Worm (Caenorhabditis elegans) whole organism, L1 larva: Measurements from ENCODE around the gene Y97E10AR.6.

Experiments
- C16A3.4 ChIP-seq: fragments of 150-350 bp; optimal IDR thresholded peaks from 2 replicates; lab custom pipeline; 2014; ENCODE audit warnings: missing biosample characterization, missing genetic modification characterization
- C34B4.2 ChIP-seq: sonication (generic microtip); optimal IDR thresholded peaks from 2 replicates; lab custom pipeline; 2017; ENCODE audit warnings: mild to moderate bottlenecking, missing genetic modification characterization, missing compliant biosample characterization
- F16B12.6 ChIP-seq: fragments of 150-350 bp; optimal IDR thresholded peaks from 2 replicates; lab custom pipeline; 2014; ENCODE audit warnings: missing biosample characterization, missing genetic modification characterization
- Y116A8C.19 ChIP-seq: sonication (generic microtip); optimal IDR thresholded peaks from 2 replicates; lab custom pipeline; 2016; ENCODE audit warnings: missing compliant biosample characterization, missing genetic modification characterization, borderline replicate concordance
- aha-1 ChIP-seq: fragments of 150-350 bp; optimal IDR thresholded peaks from 2 replicates; lab custom pipeline; 2014; ENCODE audit warnings: missing biosample characterization, missing genetic modification characterization
- aly-2 ChIP-seq: fragments of 150-350 bp; optimal IDR thresholded peaks from 2 replicates; lab custom pipeline; 2014; ENCODE audit warnings: missing biosample characterization, missing genetic modification characterization
- blmp-1 ChIP-seq: fragments of 150-350 bp; optimal IDR thresholded peaks from 2 replicates; lab custom pipeline; 2014; ENCODE audit warnings: missing biosample characterization, missing genetic modification characterization
- ceh-63 ChIP-seq: fragments of 200-800 bp; sonication (Bioruptor generic); optimal IDR thresholded peaks from 2 replicates; lab custom pipeline; 2018; ENCODE audit warnings: mild to moderate bottlenecking, missing genetic modification characterization, missing compliant biosample characterization
- ceh-8 ChIP-seq: fragments of 200-800 bp; sonication (Bioruptor generic); optimal IDR thresholded peaks from 2 replicates; lab custom pipeline; 2018; ENCODE audit warnings: mild to moderate bottlenecking, missing genetic modification characterization, moderate library complexity, missing compliant biosample characterization
- ceh-88 ChIP-seq: fragments of 200-800 bp; sonication (Bioruptor generic); IDR thresholded peaks from 2 replicates; pipeline ENCODE4 v1.3.6; 2022; ENCODE audit warnings: missing genetic modification characterization, missing compliant biosample characterization
- ceh-90 ChIP-seq: sonication (generic microtip); optimal IDR thresholded peaks from 2 replicates; lab custom pipeline; 2016; ENCODE audit warnings: missing genetic modification characterization, missing compliant biosample characterization
- ces-1 ChIP-seq: fragments of 150-350 bp; optimal IDR thresholded peaks from 2 replicates; lab custom pipeline; 2014; ENCODE audit warnings: missing biosample characterization, missing genetic modification reagents, missing genetic modification characterization
- dsc-1 ChIP-seq: sonication (generic microtip); optimal IDR thresholded peaks from 2 replicates; lab custom pipeline; 2016; ENCODE audit warnings: mild to moderate bottlenecking, missing genetic modification characterization, missing compliant biosample characterization
- efl-1 ChIP-seq, 4 experiments: fragments of 150-350 bp; optimal IDR thresholded peaks in 3 of 4; peaks in 1 of 4; 1 replicate in 1 of 4; 2 replicates in 3 of 4; lab custom pipeline; 2014; ENCODE audit warnings: missing biosample characterization in 2 of 4, missing genetic modification characterization in 2 of 4, missing genetic modification reagents in 2 of 4
- elt-2 ChIP-seq: sonication (generic microtip); optimal IDR thresholded peaks from 2 replicates; lab custom pipeline; 2016; ENCODE audit warnings: missing genetic modification characterization, mild to moderate bottlenecking, inconsistent platforms, missing compliant biosample characterization, missing genetic modification reagents
- elt-3 ChIP-seq, 6 experiments: fragments of 150-350 bp in 1 of 6; sonication (generic microtip); optimal IDR thresholded peaks; 2 replicates each; lab custom pipeline; 2017 to 2018; ENCODE audit warnings: missing biosample characterization in 6 of 6, missing genetic modification characterization in 6 of 6, inconsistent platforms in 1 of 6
- fkh-8 ChIP-seq: sonication (generic microtip); optimal IDR thresholded peaks from 2 replicates; lab custom pipeline; 2016; ENCODE audit warnings: mild to moderate bottlenecking, missing genetic modification characterization, missing compliant biosample characterization
- hlh-17 ChIP-seq: fragments of 200-800 bp; sonication (Bioruptor generic); optimal IDR thresholded peaks from 2 replicates; lab custom pipeline; 2018; ENCODE audit warnings: missing genetic modification characterization, mild to moderate bottlenecking, missing compliant biosample characterization, moderate library complexity, borderline replicate concordance
- jun-1 ChIP-seq: fragments of 150-350 bp; optimal IDR thresholded peaks from 2 replicates; lab custom pipeline; 2014; ENCODE audit warnings: missing biosample characterization, missing genetic modification reagents, missing genetic modification characterization
- lin-13 ChIP-seq: fragments of 150-350 bp; optimal IDR thresholded peaks from 2 replicates; lab custom pipeline; 2014; ENCODE audit warnings: missing biosample characterization, missing genetic modification reagents, missing genetic modification characterization
- lin-14 ChIP-seq: fragments of 200-800 bp; sonication (Bioruptor generic); optimal IDR thresholded peaks from 2 replicates; lab custom pipeline; 2018; ENCODE audit warnings: mild to moderate bottlenecking, missing genetic modification characterization, moderate library complexity, missing compliant biosample characterization
- lin-15B ChIP-seq: fragments of 150-350 bp; sonication (generic microtip); optimal IDR thresholded peaks from 3 replicates; lab custom pipeline; 2014; ENCODE audit warnings: missing biosample characterization, missing genetic modification characterization
- lsy-2 ChIP-seq, 2 experiments: fragments of 150-350 bp; optimal IDR thresholded peaks; 2 replicates each; lab custom pipeline; 2014; ENCODE audit warnings: missing biosample characterization in 2 of 2, missing genetic modification characterization in 2 of 2
- mab-9 ChIP-seq: fragments of 200-800 bp; sonication (Bioruptor generic); IDR thresholded peaks from 2 replicates; pipeline ENCODE4 v1.3.6; 2022; ENCODE audit warnings: missing genetic modification reagents, missing genetic modification characterization, missing compliant biosample characterization
- mef-2 ChIP-seq: fragments of 150-350 bp; optimal IDR thresholded peaks from 2 replicates; lab custom pipeline; 2014; ENCODE audit warnings: missing biosample characterization, missing genetic modification characterization
- nhr-11 ChIP-seq: fragments of 150-350 bp; optimal IDR thresholded peaks from 2 replicates; lab custom pipeline; 2014; ENCODE audit warnings: missing biosample characterization, missing genetic modification characterization
- nhr-19 ChIP-seq: fragments of 200-800 bp; sonication (Bioruptor generic); conservative IDR thresholded peaks from 2 replicates; pipeline ENCODE4 v1.3.6; 2022; ENCODE audit warnings: missing genetic modification characterization, missing compliant biosample characterization
- nhr-20 ChIP-seq: sonication (generic microtip); optimal IDR thresholded peaks from 2 replicates; lab custom pipeline; 2016; ENCODE audit warnings: mild to moderate bottlenecking, missing genetic modification characterization, missing compliant biosample characterization
- nhr-237 ChIP-seq: fragments of 150-350 bp; optimal IDR thresholded peaks from 2 replicates; lab custom pipeline; 2014; ENCODE audit warnings: missing biosample characterization, missing genetic modification characterization
- nhr-47 ChIP-seq: sonication (generic microtip); optimal IDR thresholded peaks from 2 replicates; lab custom pipeline; 2016; ENCODE audit warnings: mild to moderate bottlenecking, missing genetic modification characterization, moderate library complexity, missing compliant biosample characterization
- nhr-71 ChIP-seq: sonication (generic microtip); optimal IDR thresholded peaks from 2 replicates; lab custom pipeline; 2016; ENCODE audit warnings: mild to moderate bottlenecking, missing genetic modification characterization, moderate library complexity, missing compliant biosample characterization
- nhr-76 ChIP-seq: sonication (generic microtip); optimal IDR thresholded peaks from 2 replicates; lab custom pipeline; 2017; ENCODE audit warnings: missing biosample characterization, missing genetic modification characterization
- nhr-77 ChIP-seq: fragments of 150-350 bp; optimal IDR thresholded peaks from 2 replicates; lab custom pipeline; 2014; ENCODE audit warnings: missing biosample characterization, missing genetic modification characterization
- nhr-85 ChIP-seq: sonication (generic microtip); peaks from one replicate; lab custom pipeline; 2016; ENCODE audit warnings: missing genetic modification characterization, inconsistent platforms, missing compliant biosample characterization
- pag-3 ChIP-seq: sonication (generic microtip); optimal IDR thresholded peaks from 2 replicates; lab custom pipeline; 2017; ENCODE audit warnings: missing genetic modification characterization, mild to moderate bottlenecking, missing compliant biosample characterization, antibody characterized with exemption, borderline replicate concordance; ENCODE audit not compliant: insufficient read depth
- rnt-1 ChIP-seq: sonication (generic microtip); optimal IDR thresholded peaks from 2 replicates; lab custom pipeline; 2016; ENCODE audit warnings: mild to moderate bottlenecking, missing genetic modification characterization, moderate library complexity, missing compliant biosample characterization
- snu-23 ChIP-seq: sonication (generic microtip); optimal IDR thresholded peaks from 2 replicates; lab custom pipeline; 2016; ENCODE audit warnings: missing genetic modification characterization, missing compliant biosample characterization
- sox-4 ChIP-seq: sonication (generic microtip); optimal IDR thresholded peaks from 2 replicates; lab custom pipeline; 2016; ENCODE audit warnings: missing genetic modification characterization, missing compliant biosample characterization
- sup-37 ChIP-seq: fragments of 200-800 bp; sonication (Bioruptor generic); optimal IDR thresholded peaks from 2 replicates; lab custom pipeline; 2018; ENCODE audit warnings: mild to moderate bottlenecking, missing genetic modification characterization, missing compliant biosample characterization
- swsn-7 ChIP-seq: sonication (generic microtip); optimal IDR thresholded peaks from 2 replicates; lab custom pipeline; 2016; ENCODE audit warnings: missing genetic modification characterization, missing compliant biosample characterization
- tbx-2 ChIP-seq: sonication (generic microtip); optimal IDR thresholded peaks from 2 replicates; lab custom pipeline; 2016; ENCODE audit warnings: missing genetic modification characterization, missing compliant biosample characterization
- unc-130 ChIP-seq: fragments of 150-350 bp; optimal IDR thresholded peaks from 2 replicates; lab custom pipeline; 2017; ENCODE audit warnings: missing biosample characterization, missing genetic modification characterization, inconsistent platforms
- unc-30 ChIP-seq: sonication (generic microtip); optimal IDR thresholded peaks from 2 replicates; lab custom pipeline; 2017; ENCODE audit warnings: missing biosample characterization, missing genetic modification characterization
- unc-86 ChIP-seq: sonication (generic microtip); optimal IDR thresholded peaks from 2 replicates; lab custom pipeline; 2016; ENCODE audit warnings: missing genetic modification characterization, missing compliant biosample characterization
- vab-15 ChIP-seq: sonication (generic microtip); optimal IDR thresholded peaks from 2 replicates; lab custom pipeline; 2017; ENCODE audit warnings: missing genotype, mild to moderate bottlenecking, missing genetic modification characterization, missing compliant biosample characterization
- xbp-1 ChIP-seq: sonication (generic microtip); optimal IDR thresholded peaks from 2 replicates; lab custom pipeline; 2016; ENCODE audit warnings: missing genetic modification characterization, missing compliant biosample characterization
- ztf-11 ChIP-seq, 2 experiments: sonication (generic microtip); optimal IDR thresholded peaks; 2 replicates each; lab custom pipeline; 2016 to 2017; ENCODE audit warnings: missing genetic modification characterization in 2 of 2, missing biosample characterization in 1 of 2, missing compliant biosample characterization in 1 of 2

Y97E10AR.6 gene

ce11 chrV:8040247-8041084 lies 26.7 kb upstream of the Y97E10AR.6 start (continued):
- TF ChIP-seq C34B4.2 (tag; lab: Kevin White, UChicago) (no peak), hlh-17 (GFP tag; lab: Kevin White, UChicago) (no peak), unc-30 (tag; lab: Kevin White, UChicago) (no peak), nhr-77 (tag; lab: Kevin White, UChicago) (no peak), lin-14 (GFP tag; lab: Kevin White, UChicago) (peak; percentile 61), vab-15 (tag; lab: Kevin White, UChicago) (no peak), pag-3 (tag; lab: Kevin White, UChicago) (no peak), Y116A8C.19 (tag; lab: Kevin White, UChicago) (no peak), nhr-76 (tag; lab: Kevin White, UChicago) (no peak), nhr-47 (tag; lab: Kevin White, UChicago) (no peak), ceh-8 (GFP tag; lab: Kevin White, UChicago) (no peak), unc-86 (no peak), nhr-11 (tag; lab: Kevin White, UChicago) (no peak), ceh-88 (no peak), F16B12.6 (tag; lab: Kevin White, UChicago) (no peak), mab-9 (GFP tag; lab: Robert Waterston, UW) (no peak), ztf-11 (tag; optimal IDR thresholded peaks at IDR 0.05; lab: Kevin White, UChicago) (no peak), dsc-1 (no peak), xbp-1 (no peak), unc-130 (tag; lab: Kevin White, UChicago) (peak; percentile 3), nhr-237 (tag; lab: Kevin White, UChicago) (no peak), mef-2 (tag; lab: Kevin White, UChicago) (no peak), lin-15B (tag; lab: Kevin White, UChicago) (no peak), nhr-20 (tag; lab: Kevin White, UChicago) (peak; percentile 66), rnt-1 (no peak), ceh-63 (GFP tag; lab: Kevin White, UChicago) (no peak), ceh-90 (tag; lab: Kevin White, UChicago) (no peak), sup-37 (no peak), swsn-7 (tag; lab: Kevin White, UChicago) (no peak), ces-1 (GFP tag; lab: Kevin White, UChicago) (no peak), nhr-71 (peak; percentile 54), C16A3.4 (tag; lab: Kevin White, UChicago) (peak; percentile 4), nhr-85 (tag; lab: Kevin White, UChicago) (peak; percentile 84), lin-13 (GFP tag; lab: Kevin White, UChicago) (no peak), lsy-2 (tag; optimal IDR thresholded peaks at IDR 0.05; lab: Kevin White, UChicago) (no peak), sox-4 (tag; lab: Kevin White, UChicago) (no peak), tbx-2 (tag; lab: Kevin White, UChicago) (peak; percentile 30), aha-1 (tag; lab: Kevin White, UChicago) (no peak), fkh-8 (tag; lab: Kevin White, UChicago) (no peak), nhr-19 (peak; percentile 56)

- TF ChIP-seq aly-2 (no peak), unc-30 (tag; lab: Kevin White, UChicago) (no peak), hlh-17 (GFP tag; lab: Kevin White, UChicago) (no peak), sup-37 (no peak), snu-23 (GFP tag; lab: Kevin White, UChicago) (no peak), blmp-1 (tag; lab: Kevin White, UChicago) (no peak), elt-3 (tag; optimal IDR thresholded peaks at IDR 0.05; lab: Kevin White, UChicago) (no peak), C34B4.2 (tag; lab: Kevin White, UChicago) (no peak), nhr-85 (tag; lab: Kevin White, UChicago) (peak; percentile 6), lin-14 (GFP tag; lab: Kevin White, UChicago) (peak; percentile 8), ceh-90 (tag; lab: Kevin White, UChicago) (no peak), elt-2 (tag; lab: Kevin White, UChicago) (no peak), efl-1 (optimal IDR thresholded peaks at IDR 0.05; lab: Kevin White, UChicago) (no peak), efl-1 (GFP tag; optimal IDR thresholded peaks at IDR 0.05 in 1 of 2; lab: Kevin White, UChicago) (peak in 1 of 2 experiments; percentile 68), mab-9 (GFP tag; lab: Robert Waterston, UW) (no peak), jun-1 (no peak)
These were observed 25.9 kb upstream of the Y97E10AR.6 start for ce11 chrV:8039606-8040005.
